Worm (Caenorhabditis elegans) whole organism, midembryonic: Measurements from ENCODE around the gene cyp-35B1.

ENCODE experiments used
- T22C8.4 ChIP-seq: fragments of 200-800 bp; sonication (Bioruptor generic); IDR thresholded peaks from 2 replicates; pipeline ENCODE4 v1.3.6; 2022; ENCODE audit warnings: missing genetic modification characterization, missing compliant biosample characterization
- cog-1 ChIP-seq: sonication (generic microtip); optimal IDR thresholded peaks from 2 replicates; lab custom pipeline; 2016; ENCODE audit warnings: missing genetic modification characterization, missing compliant biosample characterization
- flt-1 ChIP-seq: fragments of 200-800 bp; sonication (Bioruptor generic); IDR thresholded peaks from 2 replicates; pipeline ENCODE4 v1.3.6; 2022; ENCODE audit warnings: missing genetic modification characterization, missing compliant biosample characterization
- klf-2 ChIP-seq: fragments of 200-800 bp; sonication (Bioruptor generic); conservative IDR thresholded peaks from 2 replicates; pipeline ENCODE4 v1.3.6; 2022; ENCODE audit warnings: missing genetic modification reagents, missing genetic modification characterization, missing compliant biosample characterization
- med-1 ChIP-seq: sonication (generic microtip); optimal IDR thresholded peaks from 2 replicates; lab custom pipeline; 2017; ENCODE audit warnings: missing genetic modification characterization, mild to moderate bottlenecking, missing compliant biosample characterization, antibody characterized with exemption, missing genetic modification reagents; ENCODE audit not compliant: insufficient read depth
- ref-1 ChIP-seq: fragments of 200-800 bp; sonication (Bioruptor generic); conservative IDR thresholded peaks from 2 replicates; pipeline ENCODE4 v1.3.6; 2022; ENCODE audit warnings: missing genetic modification reagents, missing genetic modification characterization, missing compliant biosample characterization
- tab-1 ChIP-seq: fragments of 200-800 bp; sonication (Bioruptor generic); IDR thresholded peaks from 2 replicates; pipeline ENCODE4 v1.3.6; 2022; ENCODE audit warnings: missing genetic modification characterization, missing compliant biosample characterization
- ztf-23 ChIP-seq: fragments of 200-800 bp; sonication (Bioruptor generic); IDR thresholded peaks from 2 replicates; pipeline ENCODE4 v1.3.6; 2022; ENCODE audit warnings: missing genetic modification reagents, missing genetic modification characterization, missing compliant biosample characterization
- ztf-29 ChIP-seq: fragments of 200-800 bp; sonication (Bioruptor generic); IDR thresholded peaks from 2 replicates; pipeline ENCODE4 v1.3.6; 2022; ENCODE audit warnings: missing genetic modification reagents, missing genetic modification characterization, missing compliant biosample characterization

The cyp-35B1 gene

ce11 chrV:3967762-3968161 is 28.9 kb downstream of the cyp-35B1 start, which contains the start of gene cyp-34A8:
TSS of gene cyp-34A8 (minus strand) at chrV:3967823.
- TF ChIP-seq med-1 (GFP tag; lab: Kevin White, UChicago) (no peak), T22C8.4 (GFP tag; lab: Robert Waterston, UW) (no peak), cog-1 (no peak), flt-1 (GFP tag; lab: Robert Waterston, UW) (no peak), tab-1 (no peak), ztf-23 (GFP tag; lab: Robert Waterston, UW) (no peak), ref-1 (GFP tag; lab: Robert Waterston, UW) (no peak), klf-2 (GFP tag; lab: Robert Waterston, UW) (no peak), ztf-29 (GFP tag; lab: Robert Waterston, UW) (no peak)

DNA sequence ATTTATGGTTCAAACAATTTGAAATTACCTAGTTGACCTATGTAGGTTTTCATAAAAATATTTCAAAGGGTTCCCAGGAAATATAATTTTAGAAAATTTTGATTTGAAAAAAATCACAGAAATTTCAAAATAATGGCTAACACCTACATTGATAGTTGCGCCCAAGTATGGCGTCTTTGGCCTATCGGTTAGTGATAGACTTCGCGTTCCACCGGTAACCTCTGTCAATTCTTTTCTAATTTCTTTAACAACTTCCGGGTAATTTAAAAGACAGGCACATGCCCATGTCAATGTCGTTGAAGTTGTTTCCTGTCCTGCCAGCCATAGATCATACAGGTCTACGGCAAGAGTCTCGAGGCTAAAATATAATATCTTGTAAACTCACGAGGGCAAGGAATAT is 30.1 kb downstream of the cyp-35B1 start:
- TF ChIP-seq ztf-29 (GFP tag; lab: Robert Waterston, UW) (no peak), tab-1 (no peak), ref-1 (GFP tag; lab: Robert Waterston, UW) (no peak), T22C8.4 (GFP tag; lab: Robert Waterston, UW) (no peak), ztf-23 (GFP tag; lab: Robert Waterston, UW) (no peak), med-1 (GFP tag; lab: Kevin White, UChicago) (no peak), flt-1 (GFP tag; lab: Robert Waterston, UW) (no peak), klf-2 (GFP tag; lab: Robert Waterston, UW) (no peak), cog-1 (no peak)

- TF ChIP-seq ztf-29 (GFP tag; lab: Robert Waterston, UW) = no peak
- no peak for TF ChIP-seq med-1 (GFP tag; lab: Kevin White, UChicago)
- no peak for TF ChIP-seq ztf-23 (GFP tag; lab: Robert Waterston, UW)
- TF ChIP-seq ref-1 (GFP tag; lab: Robert Waterston, UW) = no peak
- no peak for TF ChIP-seq cog-1
- TF ChIP-seq klf-2 (GFP tag; lab: Robert Waterston, UW) = no peak
- TF ChIP-seq flt-1 (GFP tag; lab: Robert Waterston, UW) = no peak
- TF ChIP-seq tab-1 = no peak
- TF ChIP-seq T22C8.4 (GFP tag; lab: Robert Waterston, UW) = no peak
These were observed 30.8 kb downstream of the cyp-35B1 start for ce11 chrV:3969664-3970063.

DNA sequence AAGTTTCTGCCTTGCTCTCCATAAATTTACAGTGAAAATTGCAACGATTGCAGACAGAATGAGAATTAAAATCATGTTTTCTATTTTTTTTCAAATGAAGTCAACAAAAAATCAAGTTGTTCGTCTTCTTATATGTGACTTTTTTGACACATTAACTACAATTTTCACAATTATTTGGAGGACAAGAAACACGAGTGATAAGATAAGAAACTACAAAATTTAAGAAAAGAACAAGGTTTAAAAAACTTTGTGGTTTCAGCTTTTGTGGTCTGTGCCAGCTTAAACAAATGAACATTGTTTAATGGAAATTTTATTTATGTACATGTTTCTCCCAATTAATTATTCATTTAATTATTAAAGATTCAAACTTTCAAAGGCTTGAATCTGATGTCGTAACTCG is 31.6 kb downstream of the cyp-35B1 start, which contains the start of gene cyp-34A9:
Gene cyp-34A9, minus strand, starts transcription at position 131 of the 400 bp plus-strand sequence.
- TF ChIP-seq ztf-29 (GFP tag; lab: Robert Waterston, UW) (no peak), klf-2 (GFP tag; lab: Robert Waterston, UW) (no peak), med-1 (GFP tag; lab: Kevin White, UChicago) (no peak), T22C8.4 (GFP tag; lab: Robert Waterston, UW) (no peak), ztf-23 (GFP tag; lab: Robert Waterston, UW) (no peak), cog-1 (no peak), ref-1 (GFP tag; lab: Robert Waterston, UW) (no peak), flt-1 (GFP tag; lab: Robert Waterston, UW) (no peak), tab-1 (no peak)

DNA sequence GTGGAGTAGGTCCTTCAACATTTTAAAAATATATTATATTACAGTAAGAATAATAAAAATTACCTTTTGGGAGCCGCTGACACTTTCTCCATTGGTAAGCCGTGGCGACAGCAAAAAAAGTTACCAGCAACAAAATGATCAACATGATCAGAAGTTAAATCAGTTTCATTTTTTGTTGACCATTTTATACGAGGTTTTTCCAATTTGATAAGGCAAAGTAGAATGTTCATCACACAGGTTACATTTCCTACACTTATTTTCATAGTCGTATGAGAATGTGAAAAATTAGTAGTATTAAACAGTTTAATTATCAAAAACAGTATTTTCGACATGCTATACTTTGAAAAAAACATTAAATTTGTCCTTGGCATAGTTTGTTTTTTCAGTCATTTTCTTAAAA is 34.0 kb downstream of the cyp-35B1 start, which contains the start of gene cyp-34A10:
Gene cyp-34A10, minus strand, starts transcription at position 146 of the 400 bp plus-strand sequence.
- TF ChIP-seq med-1 (GFP tag; lab: Kevin White, UChicago) = no peak
- TF ChIP-seq ztf-23 (GFP tag; lab: Robert Waterston, UW) = no peak
- TF ChIP-seq klf-2 (GFP tag; lab: Robert Waterston, UW) = no peak
- no peak for TF ChIP-seq T22C8.4 (GFP tag; lab: Robert Waterston, UW)
- TF ChIP-seq flt-1 (GFP tag; lab: Robert Waterston, UW) = no peak
- TF ChIP-seq ztf-29 (GFP tag; lab: Robert Waterston, UW) = no peak
- TF ChIP-seq cog-1 = no peak
- no peak for TF ChIP-seq tab-1
- TF ChIP-seq ref-1 (GFP tag; lab: Robert Waterston, UW) = no peak

DNA sequence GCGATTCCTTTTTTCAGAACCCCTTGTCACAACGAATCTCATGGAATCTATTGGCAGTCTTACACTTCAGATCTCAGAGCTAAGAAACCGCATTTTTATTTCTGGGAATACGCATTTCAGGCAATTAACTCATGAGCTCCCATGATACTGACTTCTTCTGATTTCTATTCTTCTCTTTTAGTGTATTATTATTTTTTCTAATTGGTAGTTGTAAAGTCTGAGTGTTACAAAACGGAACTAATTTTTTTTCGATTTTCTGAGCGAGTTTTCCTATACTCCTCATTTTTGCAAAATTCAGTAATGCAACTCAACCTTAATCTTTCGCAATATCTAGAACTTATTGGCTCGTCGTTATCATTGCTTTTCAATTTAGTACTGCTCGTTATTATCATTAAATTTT is 35.5 kb downstream of the cyp-35B1 start, which contains the start of gene str-82:
Gene str-82, plus strand, starts transcription at position 301 of the 400 bp plus-strand sequence.
- TF ChIP-seq ztf-23 (GFP tag; lab: Robert Waterston, UW) (no peak), ref-1 (GFP tag; lab: Robert Waterston, UW) (no peak), flt-1 (GFP tag; lab: Robert Waterston, UW) (no peak), tab-1 (no peak), med-1 (GFP tag; lab: Kevin White, UChicago) (no peak), klf-2 (GFP tag; lab: Robert Waterston, UW) (no peak), T22C8.4 (GFP tag; lab: Robert Waterston, UW) (no peak), cog-1 (no peak), ztf-29 (GFP tag; lab: Robert Waterston, UW) (no peak)

ce11 chrV:3976964-3977363 is 38.1 kb downstream of the cyp-35B1 start, which contains the start of gene str-83:
TSS of gene str-83 (plus strand) at chrV:3977264.
- TF ChIP-seq T22C8.4 (GFP tag; lab: Robert Waterston, UW) (no peak), flt-1 (GFP tag; lab: Robert Waterston, UW) (no peak), ztf-29 (GFP tag; lab: Robert Waterston, UW) (no peak), cog-1 (no peak), med-1 (GFP tag; lab: Kevin White, UChicago) (no peak), ztf-23 (GFP tag; lab: Robert Waterston, UW) (no peak), tab-1 (no peak), klf-2 (GFP tag; lab: Robert Waterston, UW) (no peak), ref-1 (GFP tag; lab: Robert Waterston, UW) (no peak)

DNA sequence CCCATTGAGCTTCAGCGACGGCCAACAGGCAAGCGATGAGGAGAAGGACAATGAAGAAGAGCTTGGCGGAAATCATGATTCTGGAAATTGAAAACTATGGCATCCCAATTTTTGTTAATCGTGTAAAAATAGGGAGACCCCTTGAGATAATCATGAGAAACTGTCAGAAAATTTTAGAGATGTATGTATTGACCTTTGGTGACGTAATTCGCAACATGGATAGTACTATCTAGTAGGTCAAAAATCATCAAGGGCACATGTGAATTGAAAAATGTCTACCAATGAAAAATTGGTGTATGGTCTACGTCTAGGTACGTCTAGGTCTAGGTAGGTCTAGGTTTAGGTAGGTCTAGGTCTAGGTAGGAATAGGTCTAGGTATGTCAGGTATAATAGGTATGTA is 40.2 kb downstream of the cyp-35B1 start, which contains the start of gene nlp-34:
Gene nlp-34, minus strand, starts transcription at position 82 of the 400 bp plus-strand sequence.
- TF ChIP-seq klf-2 (GFP tag; lab: Robert Waterston, UW) = no peak
- no peak for TF ChIP-seq ztf-29 (GFP tag; lab: Robert Waterston, UW)
- TF ChIP-seq ztf-23 (GFP tag; lab: Robert Waterston, UW) = no peak
- no peak for TF ChIP-seq ref-1 (GFP tag; lab: Robert Waterston, UW)

DNA sequence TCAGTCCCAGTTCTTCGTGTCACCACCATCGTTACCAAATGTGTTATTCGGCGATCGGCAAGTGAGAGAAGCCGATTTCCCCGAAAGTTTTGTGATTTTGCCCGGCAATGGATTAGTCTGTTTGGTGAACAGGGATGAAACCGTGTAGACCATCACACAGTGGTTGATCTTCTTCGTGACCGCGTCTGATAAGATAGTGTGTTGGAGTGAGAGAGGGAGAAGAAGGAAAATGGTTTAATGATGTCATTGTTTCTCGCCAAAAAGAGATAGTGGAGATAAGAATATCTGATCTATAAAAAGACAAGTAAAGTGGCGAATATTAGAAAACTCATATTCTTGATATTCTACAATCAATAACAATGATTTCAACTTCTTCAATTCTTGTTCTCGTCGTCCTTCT is 41.0 kb downstream of the cyp-35B1 start, which contains the start of gene nlp-31:
Gene nlp-31, plus strand, starts transcription at position 237 of the 400 bp plus-strand sequence.
- TF ChIP-seq T22C8.4 (GFP tag; lab: Robert Waterston, UW) = no peak
- TF ChIP-seq flt-1 (GFP tag; lab: Robert Waterston, UW) = no peak
- no peak for TF ChIP-seq ztf-23 (GFP tag; lab: Robert Waterston, UW)
- TF ChIP-seq cog-1 = no peak
- no peak for TF ChIP-seq klf-2 (GFP tag; lab: Robert Waterston, UW)
- TF ChIP-seq ref-1 (GFP tag; lab: Robert Waterston, UW) = no peak
